Worm (Caenorhabditis elegans) whole organism, mixed stage, embryonic: Measurements from ENCODE around the gene ddn-1.

Source experiments
- M03D4.4 ChIP-seq: sonication (generic microtip); optimal IDR thresholded peaks from 2 replicates; lab custom pipeline; 2017; ENCODE audit warnings: mild to moderate bottlenecking, missing genetic modification characterization, missing compliant biosample characterization
- bed-3 ChIP-seq: fragments of 200-800 bp; sonication (Bioruptor generic); optimal IDR thresholded peaks from 3 replicates; lab custom pipeline; 2018; ENCODE audit warnings: mild to moderate bottlenecking, missing genetic modification characterization, moderate library complexity, missing compliant biosample characterization
- blmp-1 ChIP-seq: fragments of 150-350 bp; optimal IDR thresholded peaks from 2 replicates; lab custom pipeline; 2014; ENCODE audit warnings: missing biosample characterization, missing genetic modification characterization
- ceh-39 ChIP-seq: fragments of 150-350 bp; optimal IDR thresholded peaks from 2 replicates; lab custom pipeline; 2014; ENCODE audit warnings: missing biosample characterization, missing genetic modification characterization
- ceh-43 ChIP-seq: fragments of 200-800 bp; sonication (Bioruptor generic); optimal IDR thresholded peaks from 2 replicates; lab custom pipeline; 2018; ENCODE audit warnings: mild to moderate bottlenecking, missing genetic modification characterization, moderate library complexity, missing compliant biosample characterization
- cnd-1 ChIP-seq: fragments of 200-800 bp; sonication (Bioruptor generic); optimal IDR thresholded peaks from 2 replicates; lab custom pipeline; 2018; ENCODE audit warnings: mild to moderate bottlenecking, missing genetic modification characterization, missing compliant biosample characterization
- drap-1 ChIP-seq: fragments of 200-800 bp; sonication (Bioruptor generic); optimal IDR thresholded peaks from 3 replicates; lab custom pipeline; 2018; ENCODE audit warnings: mild to moderate bottlenecking, missing genetic modification characterization, missing compliant biosample characterization
- elt-1 ChIP-seq: sonication (generic microtip); optimal IDR thresholded peaks from 2 replicates; lab custom pipeline; 2017; ENCODE audit warnings: missing genetic modification characterization, mild to moderate bottlenecking, missing compliant biosample characterization, antibody characterized with exemption, moderate library complexity, borderline replicate concordance; ENCODE audit not compliant: insufficient read depth
- elt-3 ChIP-seq: fragments of 150-350 bp; optimal IDR thresholded peaks from 2 replicates; lab custom pipeline; 2014; ENCODE audit warnings: missing biosample characterization, missing genetic modification characterization
- flh-1 ChIP-seq: fragments of 200-800 bp; sonication (Bioruptor generic); optimal IDR thresholded peaks from 2 replicates; lab custom pipeline; 2018; ENCODE audit warnings: mild to moderate bottlenecking, missing genetic modification characterization, moderate library complexity, missing compliant biosample characterization
- hlh-1 ChIP-seq: fragments of 150-350 bp; optimal IDR thresholded peaks from 2 replicates; lab custom pipeline; 2014; ENCODE audit warnings: missing biosample characterization, missing genetic modification reagents, missing genetic modification characterization
- lin-13 ChIP-seq: fragments of 150-350 bp; optimal IDR thresholded peaks from 2 replicates; lab custom pipeline; 2014; ENCODE audit warnings: missing biosample characterization, missing genetic modification characterization
- mep-1 ChIP-seq: fragments of 150-350 bp; optimal IDR thresholded peaks from 2 replicates; lab custom pipeline; 2017; ENCODE audit warnings: missing biosample characterization, missing genetic modification reagents, missing genetic modification characterization, inconsistent platforms
- mls-2 ChIP-seq: sonication (generic microtip); optimal IDR thresholded peaks from 2 replicates; lab custom pipeline; 2016; ENCODE audit warnings: mild to moderate bottlenecking, missing genetic modification characterization, moderate library complexity, missing compliant biosample characterization
- nhr-12 ChIP-seq: fragments of 150-350 bp; optimal IDR thresholded peaks from 2 replicates; lab custom pipeline; 2014; ENCODE audit warnings: missing biosample characterization, missing genetic modification characterization
- nhr-2 ChIP-seq: fragments of 150-350 bp; optimal IDR thresholded peaks from 2 replicates; lab custom pipeline; 2014; ENCODE audit warnings: missing biosample characterization, missing genetic modification characterization
- nhr-237 ChIP-seq: fragments of 150-350 bp; optimal IDR thresholded peaks from 2 replicates; lab custom pipeline; 2014; ENCODE audit warnings: missing biosample characterization, missing genetic modification characterization
- nhr-28 ChIP-seq: fragments of 150-350 bp; optimal IDR thresholded peaks from 2 replicates; lab custom pipeline; 2014; ENCODE audit warnings: missing biosample characterization, missing genetic modification characterization
- nhr-76 ChIP-seq: sonication (generic microtip); optimal IDR thresholded peaks from 2 replicates; lab custom pipeline; 2017; ENCODE audit warnings: missing biosample characterization, missing genetic modification characterization
- sem-2 ChIP-seq: fragments of 200-800 bp; sonication (Bioruptor generic); optimal IDR thresholded peaks from 2 replicates; lab custom pipeline; 2018; ENCODE audit warnings: mild to moderate bottlenecking, missing genetic modification characterization, missing compliant biosample characterization
- snpc-4 ChIP-seq: fragments of 150-350 bp; optimal IDR thresholded peaks from 2 replicates; lab custom pipeline; 2014; ENCODE audit warnings: missing biosample characterization, missing genetic modification characterization
- sptf-1 ChIP-seq: sonication (generic microtip); optimal IDR thresholded peaks from 2 replicates; lab custom pipeline; 2017; ENCODE audit warnings: mild to moderate bottlenecking, missing genetic modification characterization, moderate library complexity, missing compliant biosample characterization
- tbx-8 ChIP-seq: fragments of 200-800 bp; sonication (Bioruptor generic); optimal IDR thresholded peaks from 2 replicates; lab custom pipeline; 2018; ENCODE audit warnings: mild to moderate bottlenecking, missing genetic modification characterization, moderate library complexity, missing compliant biosample characterization
- unc-120 ChIP-seq: sonication (generic microtip); optimal IDR thresholded peaks from 2 replicates; lab custom pipeline; 2017; ENCODE audit warnings: missing genetic modification characterization, missing compliant biosample characterization; ENCODE audit not compliant: poor library complexity, severe bottlenecking
- unc-62 ChIP-seq: fragments of 150-350 bp; optimal IDR thresholded peaks from 2 replicates; lab custom pipeline; 2014; ENCODE audit warnings: missing biosample characterization, missing genetic modification reagents, missing genetic modification characterization
- ztf-11 ChIP-seq: fragments of 150-350 bp; optimal IDR thresholded peaks from 2 replicates; lab custom pipeline; 2014; ENCODE audit warnings: missing biosample characterization, missing genetic modification characterization

The ddn-1 gene

ce11 chrV:8753395-8753794 is 6.9 kb downstream of the ddn-1 start, which contains the start of gene B0507.5:
B0507.5 (plus strand) TSS chrV:8753695.
- TF ChIP-seq M03D4.4 (no peak), ztf-11 (tag; lab: Kevin White, UChicago) (no peak), bed-3 (GFP tag; lab: Kevin White, UChicago) (no peak), unc-120 (tag; lab: Kevin White, UChicago) (no peak), sem-2 (GFP tag; lab: Kevin White, UChicago) (no peak), lin-13 (tag; lab: Kevin White, UChicago) (no peak), flh-1 (GFP tag; lab: Kevin White, UChicago) (no peak), cnd-1 (tag; lab: Kevin White, UChicago) (no peak), nhr-12 (tag; lab: Kevin White, UChicago) (no peak), ceh-39 (tag; lab: Kevin White, UChicago) (no peak), ceh-43 (GFP tag; lab: Kevin White, UChicago) (no peak)

- no peak for TF ChIP-seq tbx-8 (GFP tag; lab: Kevin White, UChicago)
- TF ChIP-seq drap-1 (GFP tag; lab: Kevin White, UChicago) = no peak
- TF ChIP-seq mep-1 (tag; lab: Kevin White, UChicago) = no peak
- no peak for TF ChIP-seq ceh-39 (tag; lab: Kevin White, UChicago)
- no peak for TF ChIP-seq M03D4.4
- TF ChIP-seq ceh-43 (GFP tag; lab: Kevin White, UChicago) = no peak
- TF ChIP-seq unc-120 (tag; lab: Kevin White, UChicago) = no peak
- no peak for TF ChIP-seq mls-2
- TF ChIP-seq sem-2 (GFP tag; lab: Kevin White, UChicago) = no peak
- TF ChIP-seq blmp-1 (tag; lab: Kevin White, UChicago) = no peak
- TF ChIP-seq cnd-1 (tag; lab: Kevin White, UChicago) = no peak
- no peak for TF ChIP-seq nhr-12 (tag; lab: Kevin White, UChicago)
- no peak for TF ChIP-seq nhr-28 (tag; lab: Kevin White, UChicago)
- TF ChIP-seq nhr-237 (tag; lab: Kevin White, UChicago) = no peak
- TF ChIP-seq unc-62 (GFP tag; lab: Kevin White, UChicago) = no peak
- TF ChIP-seq nhr-2 (tag; lab: Kevin White, UChicago) = no peak
- TF ChIP-seq elt-1 (tag; lab: Kevin White, UChicago) = no peak
- TF ChIP-seq, all 35 proteins: peak for 0
Observed at ce11 chrV:8745858-8746257, 14.5 kb downstream of the ddn-1 start, which contains the start of gene B0507.6. B0507.6 (plus strand) TSS chrV:8746158.

- TF ChIP-seq hlh-1 (tag; lab: Kevin White, UChicago) = no peak
- no peak for TF ChIP-seq nhr-2 (tag; lab: Kevin White, UChicago)
Observed at ce11 chrV:8739136-8739535, 21.2 kb downstream of the ddn-1 start, which contains the start of gene ZC196.2. ZC196.2 (plus strand) TSS chrV:8739436.

ce11 chrV:8736369-8736768 is 23.9 kb downstream of the ddn-1 start, which contains the start of gene ZC196.3:
ZC196.3 (plus strand) TSS chrV:8736669.
- TF ChIP-seq snpc-4 (tag; lab: Kevin White, UChicago) (no peak), nhr-2 (tag; lab: Kevin White, UChicago) (no peak), nhr-237 (tag; lab: Kevin White, UChicago) (no peak), sem-2 (GFP tag; lab: Kevin White, UChicago) (no peak), sptf-1 (tag; lab: Kevin White, UChicago) (no peak), flh-1 (GFP tag; lab: Kevin White, UChicago) (no peak)
- TF ChIP-seq, all 35 proteins: peak for 0

- TF ChIP-seq ztf-11 (tag; lab: Kevin White, UChicago) (no peak), sem-2 (GFP tag; lab: Kevin White, UChicago) (no peak), lin-13 (tag; lab: Kevin White, UChicago) (no peak), elt-1 (tag; lab: Kevin White, UChicago) (no peak), bed-3 (GFP tag; lab: Kevin White, UChicago) (no peak), snpc-4 (tag; lab: Kevin White, UChicago) (no peak), drap-1 (GFP tag; lab: Kevin White, UChicago) (no peak), blmp-1 (tag; lab: Kevin White, UChicago) (no peak), nhr-237 (tag; lab: Kevin White, UChicago) (no peak), M03D4.4 (no peak), cnd-1 (tag; lab: Kevin White, UChicago) (no peak), hlh-1 (tag; lab: Kevin White, UChicago) (no peak), flh-1 (GFP tag; lab: Kevin White, UChicago) (no peak), unc-120 (tag; lab: Kevin White, UChicago) (no peak), elt-3 (no peak), nhr-76 (tag; lab: Kevin White, UChicago) (no peak)
Observed at ce11 chrV:8732934-8733333, 27.4 kb downstream of the ddn-1 start, which contains the start of gene ZC196.4. ZC196.4 (plus strand) TSS chrV:8733106.
